Worm (Caenorhabditis elegans): ENCODE results near the gene ZK856.5.

DNA sequence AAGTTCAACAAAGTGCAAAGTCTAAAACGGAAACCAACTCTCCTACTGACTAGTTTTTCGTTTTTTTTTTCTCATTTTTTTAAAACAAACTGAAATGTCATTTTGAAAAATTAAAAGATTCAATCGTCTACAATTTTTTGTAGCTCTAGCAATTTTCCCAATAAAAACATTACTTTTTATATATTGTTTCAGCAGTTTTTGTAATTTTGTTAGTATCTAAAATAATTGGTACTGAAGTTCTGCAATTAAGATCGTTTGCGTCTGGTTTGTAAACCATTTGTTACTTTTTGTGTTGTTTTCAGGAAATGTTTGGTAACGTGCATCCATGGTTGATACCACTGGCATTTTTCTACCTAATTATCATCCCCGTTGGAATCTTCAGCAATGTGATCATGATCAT lies 31.4 kb downstream of the ZK856.5 start, which contains the start of gene srsx-30:
- TF ChIP-seq mxl-3 (GFP tag; optimal IDR thresholded peaks at IDR 0.05) (no peak), snpc-4 (tag; optimal IDR thresholded peaks at IDR 0.05) (no peak), lin-13 (GFP tag; optimal IDR thresholded peaks at IDR 0.05) (no peak), nhr-76 (tag; optimal IDR thresholded peaks at IDR 0.05) (no peak), dpl-1 (GFP tag; optimal IDR thresholded peaks at IDR 0.05) (no peak), unc-62 (GFP tag; optimal IDR thresholded peaks at IDR 0.05 in 1 of 2) (no peak), unc-62 (tag; optimal IDR thresholded peaks at IDR 0.05) (no peak), nhr-237 (tag; optimal IDR thresholded peaks at IDR 0.05) (no peak)

Measured in whole organism, L4 larva.